Worm (Caenorhabditis elegans): ENCODE measurements around the gene T19B10.12.

- TF ChIP-seq ceh-39 (tag; optimal IDR thresholded peaks at IDR 0.05), result no peak
- TF ChIP-seq elt-3 (tag; optimal IDR thresholded peaks at IDR 0.05), result no peak
- TF ChIP-seq mab-5 (tag; optimal IDR thresholded peaks at IDR 0.05), result no peak
- TF ChIP-seq snpc-4 (tag; optimal IDR thresholded peaks at IDR 0.05), result no peak
- no peak for TF ChIP-seq unc-39 (tag; optimal IDR thresholded peaks at IDR 0.05)
- no peak for TF ChIP-seq unc-62 (GFP tag; optimal IDR thresholded peaks at IDR 0.05)
- no peak for TF ChIP-seq lsy-2 (tag; optimal IDR thresholded peaks at IDR 0.05)
- no peak for TF ChIP-seq lin-13 (tag; optimal IDR thresholded peaks at IDR 0.05)
- TF ChIP-seq zip-8 (tag; optimal IDR thresholded peaks at IDR 0.05), result no peak
- no peak for TF ChIP-seq ztf-11 (tag; optimal IDR thresholded peaks at IDR 0.05)
Measured at ce11 chrV:11250735-11251134, at the start of gene T19B10.12.

Data from whole organism, mixed stage, embryonic.